Worm (Caenorhabditis elegans) whole organism, L4 larva: ENCODE results near the gene gei-13.

Experiments used
- F26F4.8 ChIP-seq: fragments of 200-800 bp; sonication (Bioruptor generic); conservative IDR thresholded peaks from 2 replicates; pipeline ENCODE4 v1.3.6; 2022; ENCODE audit warnings: missing genetic modification characterization, missing compliant biosample characterization
- F37D6.2 ChIP-seq: sonication (generic microtip); optimal IDR thresholded peaks from 2 replicates; lab custom pipeline; 2016; ENCODE audit warnings: mild to moderate bottlenecking, missing genetic modification characterization, missing compliant biosample characterization
- F49E8.2 ChIP-seq: sonication (generic microtip); optimal IDR thresholded peaks from 2 replicates; lab custom pipeline; 2016; ENCODE audit warnings: missing compliant biosample characterization, mild to moderate bottlenecking, missing genetic modification characterization, borderline replicate concordance
- aha-1 ChIP-seq: fragments of 150-350 bp; peaks from one replicate; lab custom pipeline; 2014; ENCODE audit warnings: missing biosample characterization, missing genetic modification characterization
- attf-4 ChIP-seq: sonication (generic microtip); optimal IDR thresholded peaks from 3 replicates; lab custom pipeline; 2017; ENCODE audit warnings: missing biosample characterization, missing genetic modification characterization
- ceh-20 ChIP-seq: fragments of 200-800 bp; sonication (Bioruptor generic); IDR thresholded peaks from 2 replicates; pipeline ENCODE4 v1.3.6; 2022; ENCODE audit warnings: missing genetic modification reagents, missing genetic modification characterization, missing compliant biosample characterization
- ceh-32 ChIP-seq: sonication (generic microtip); optimal IDR thresholded peaks from 2 replicates; lab custom pipeline; 2016; ENCODE audit warnings: mild to moderate bottlenecking, missing genetic modification characterization, missing compliant biosample characterization; ENCODE audit not compliant: poor library complexity
- ces-1 ChIP-seq: fragments of 150-350 bp; sonication (generic microtip); optimal IDR thresholded peaks from 4 replicates; lab custom pipeline; 2014; ENCODE audit warnings: missing biosample characterization, missing genetic modification reagents, missing genetic modification characterization
- daf-8 ChIP-seq: fragments of 200-800 bp; sonication (Bioruptor generic); IDR thresholded peaks from 2 replicates; pipeline ENCODE4 v1.3.6; 2022; ENCODE audit warnings: missing genetic modification characterization, missing compliant biosample characterization
- dpl-1 ChIP-seq: fragments of 150-350 bp; optimal IDR thresholded peaks from 2 replicates; lab custom pipeline; 2014; ENCODE audit warnings: missing biosample characterization, missing genetic modification reagents, missing genetic modification characterization
- dve-1 ChIP-seq: sonication (generic microtip); optimal IDR thresholded peaks from 2 replicates; lab custom pipeline; 2017; ENCODE audit warnings: antibody characterized with exemption, mild to moderate bottlenecking, missing genetic modification characterization, missing compliant biosample characterization; ENCODE audit not compliant: insufficient read depth
- egl-27 ChIP-seq: sonication (generic microtip); optimal IDR thresholded peaks from 3 replicates; lab custom pipeline; 2017; ENCODE audit warnings: missing biosample characterization, missing genetic modification reagents, missing genetic modification characterization
- egl-43 ChIP-seq: fragments of 200-800 bp; sonication (Bioruptor generic); IDR thresholded peaks from 2 replicates; pipeline ENCODE4 v1.3.6; 2022; ENCODE audit warnings: missing genetic modification reagents, missing genetic modification characterization, missing compliant biosample characterization
- fkh-10 ChIP-seq: fragments of 150-350 bp; optimal IDR thresholded peaks from 2 replicates; lab custom pipeline; 2014; ENCODE audit warnings: missing biosample characterization, missing genetic modification reagents, missing genetic modification characterization
- fos-1 ChIP-seq: fragments of 150-350 bp; optimal IDR thresholded peaks from 2 replicates; lab custom pipeline; 2014; ENCODE audit warnings: missing biosample characterization, missing genetic modification characterization
- gei-8 ChIP-seq: fragments of 200-800 bp; sonication (Bioruptor generic); optimal IDR thresholded peaks from 2 replicates; lab custom pipeline; 2018; ENCODE audit warnings: mild to moderate bottlenecking, missing genetic modification characterization, missing compliant biosample characterization
- hlh-30 ChIP-seq: sonication (generic microtip); optimal IDR thresholded peaks from 2 replicates; lab custom pipeline; 2017; ENCODE audit warnings: antibody characterized with exemption, mild to moderate bottlenecking, missing genetic modification characterization, missing compliant biosample characterization; ENCODE audit not compliant: insufficient read depth
- lim-7 ChIP-seq: fragments of 200-800 bp; sonication (Bioruptor generic); IDR thresholded peaks from 2 replicates; pipeline ENCODE4 v1.3.6; 2022; ENCODE audit warnings: missing genetic modification characterization, missing compliant biosample characterization
- lin-1 ChIP-seq: fragments of 200-800 bp; sonication (Bioruptor generic); IDR thresholded peaks from 2 replicates; pipeline ENCODE4 v1.3.6; 2022; ENCODE audit warnings: missing genetic modification reagents, missing genetic modification characterization, missing compliant biosample characterization
- lin-38 ChIP-seq: fragments of 200-800 bp; sonication (Bioruptor generic); IDR thresholded peaks from 2 replicates; pipeline ENCODE4 v1.3.6; 2022; ENCODE audit warnings: missing genetic modification reagents, missing genetic modification characterization, missing compliant biosample characterization
- lir-3 ChIP-seq: sonication (generic microtip); optimal IDR thresholded peaks from 2 replicates; lab custom pipeline; 2016; ENCODE audit warnings: mild to moderate bottlenecking, missing genetic modification characterization, missing compliant biosample characterization
- lsy-2 ChIP-seq, 2 experiments: fragments of 150-350 bp in 1 of 2; sonication (generic microtip) in 1 of 2; optimal IDR thresholded peaks; 2 replicates each; lab custom pipeline; 2014 to 2017; ENCODE audit warnings: missing biosample characterization in 2 of 2, missing genetic modification characterization in 2 of 2
- madf-5 ChIP-seq, 2 experiments: fragments of 200-800 bp; sonication (Bioruptor generic); IDR thresholded peaks; 2 replicates each; pipeline ENCODE4 v1.3.6; 2022; ENCODE audit warnings: missing compliant biosample characterization in 2 of 2, missing genetic modification characterization in 2 of 2
- madf-9 ChIP-seq: fragments of 200-800 bp; sonication (Bioruptor generic); conservative IDR thresholded peaks from 2 replicates; pipeline ENCODE4 v1.3.6; 2022; ENCODE audit warnings: missing genetic modification reagents, missing genetic modification characterization, missing compliant biosample characterization
- mdt-29 ChIP-seq: fragments of 200-800 bp; sonication (Bioruptor generic); IDR thresholded peaks from 2 replicates; pipeline ENCODE4 v1.3.6; 2022; ENCODE audit warnings: missing genetic modification reagents, missing genetic modification characterization, missing compliant biosample characterization
- mes-2 ChIP-seq: sonication (generic microtip); optimal IDR thresholded peaks from 2 replicates; lab custom pipeline; 2016; ENCODE audit warnings: missing genotype, mild to moderate bottlenecking, missing genetic modification characterization, missing compliant biosample characterization; ENCODE audit not compliant: poor library complexity, severe bottlenecking
- nhr-102 ChIP-seq: sonication (generic microtip); optimal IDR thresholded peaks from 2 replicates; lab custom pipeline; 2016; ENCODE audit warnings: mild to moderate bottlenecking, missing genetic modification characterization, moderate library complexity, missing compliant biosample characterization
- nhr-48 ChIP-seq: sonication (generic microtip); optimal IDR thresholded peaks from 2 replicates; lab custom pipeline; 2016; ENCODE audit warnings: mild to moderate bottlenecking, missing genetic modification characterization, missing compliant biosample characterization
- sdz-12 ChIP-seq: fragments of 200-800 bp; sonication (Bioruptor generic); optimal IDR thresholded peaks from 2 replicates; lab custom pipeline; 2018; ENCODE audit warnings: mild to moderate bottlenecking, missing genetic modification characterization, missing compliant biosample characterization
- snpc-1.2 ChIP-seq: fragments of 200-800 bp; sonication (Bioruptor generic); IDR thresholded peaks from 2 replicates; pipeline ENCODE4 v1.3.6; 2022; ENCODE audit warnings: missing genetic modification reagents, missing genetic modification characterization, missing compliant biosample characterization
- spr-3 ChIP-seq: fragments of 200-800 bp; sonication (Bioruptor generic); optimal IDR thresholded peaks from 2 replicates; lab custom pipeline; 2018; ENCODE audit warnings: mild to moderate bottlenecking, missing genetic modification characterization, missing compliant biosample characterization
- unc-130 ChIP-seq: sonication (generic microtip); optimal IDR thresholded peaks from 2 replicates; lab custom pipeline; 2016; ENCODE audit warnings: missing genetic modification reagents, missing genetic modification characterization, missing compliant biosample characterization
- unc-39 ChIP-seq: sonication (generic microtip); optimal IDR thresholded peaks from 2 replicates; lab custom pipeline; 2017; ENCODE audit warnings: missing biosample characterization, missing genetic modification characterization
- unc-62 ChIP-seq, 3 experiments: fragments of 150-350 bp in 1 of 3; sonication (generic microtip); optimal IDR thresholded peaks in 2 of 3; peaks in 1 of 3; 1 replicate in 1 of 3; 2 replicates in 2 of 3; lab custom pipeline; 2014 to 2017; ENCODE audit warnings: missing biosample characterization in 3 of 3, missing genetic modification characterization in 3 of 3, missing genetic modification reagents in 3 of 3, missing genotype in 1 of 3
- ztf-11 ChIP-seq: fragments of 150-350 bp; optimal IDR thresholded peaks from 2 replicates; lab custom pipeline; 2014; ENCODE audit warnings: missing biosample characterization, missing genetic modification characterization

The gei-13 gene

DNA sequence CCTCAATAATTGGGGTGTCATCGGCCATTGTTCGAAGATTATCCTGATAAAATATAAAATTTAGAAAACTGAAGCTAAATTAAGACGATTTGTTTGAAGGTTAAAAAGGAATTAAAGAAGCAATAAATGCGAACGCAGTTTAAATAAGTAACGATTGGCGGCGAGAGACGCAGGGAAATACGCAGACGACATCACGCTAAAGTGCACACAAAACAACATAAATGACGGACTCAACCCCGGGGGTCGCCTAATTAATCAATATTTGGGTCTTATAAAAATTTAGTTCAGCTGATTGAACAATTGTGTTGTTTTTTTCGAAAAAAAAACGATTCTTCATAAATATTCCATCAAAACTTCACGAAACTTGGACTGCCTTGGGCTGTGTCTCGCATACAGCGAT, 20.5 kb downstream of the gei-13 start, which contains the start of gene hcp-3:
TSS of gene hcp-3 (minus strand) at position 45 of the 400 bp plus-strand sequence.
- peak in 1 of 2 experiments; percentile 69 for TF ChIP-seq lsy-2 (tag; optimal IDR thresholded peaks at IDR 0.05; lab: Kevin White, UChicago)
- no peak for TF ChIP-seq nhr-48
- TF ChIP-seq lir-3 (tag; lab: Kevin White, UChicago), result no peak
- TF ChIP-seq fkh-10, result no peak
- TF ChIP-seq unc-39 (tag; lab: Kevin White, UChicago), result no peak
- peak; percentile 59 for TF ChIP-seq lin-38 (GFP tag; lab: Robert Waterston, UW)
- TF ChIP-seq hlh-30 (tag; lab: Kevin White, UChicago), result peak; percentile 38
- TF ChIP-seq lim-7 (GFP tag; lab: Robert Waterston, UW), result no peak
- TF ChIP-seq ceh-20 (GFP tag; lab: Robert Waterston, UW), result no peak
- TF ChIP-seq dpl-1 (GFP tag; lab: Kevin White, UChicago), result peak; percentile 78
- TF ChIP-seq mes-2 (tag; lab: Kevin White, UChicago), result peak; percentile 69
- no peak for TF ChIP-seq lin-1 (GFP tag; lab: Robert Waterston, UW)
- TF ChIP-seq F37D6.2 (tag; lab: Kevin White, UChicago), result no peak
- peak; percentile 34 for TF ChIP-seq dve-1 (tag; lab: Kevin White, UChicago)
- TF ChIP-seq spr-3 (GFP tag; lab: Kevin White, UChicago), result no peak
- TF ChIP-seq egl-43 (GFP tag; lab: Robert Waterston, UW), result no peak
- TF ChIP-seq fos-1 (tag; lab: Kevin White, UChicago), result no peak

DNA sequence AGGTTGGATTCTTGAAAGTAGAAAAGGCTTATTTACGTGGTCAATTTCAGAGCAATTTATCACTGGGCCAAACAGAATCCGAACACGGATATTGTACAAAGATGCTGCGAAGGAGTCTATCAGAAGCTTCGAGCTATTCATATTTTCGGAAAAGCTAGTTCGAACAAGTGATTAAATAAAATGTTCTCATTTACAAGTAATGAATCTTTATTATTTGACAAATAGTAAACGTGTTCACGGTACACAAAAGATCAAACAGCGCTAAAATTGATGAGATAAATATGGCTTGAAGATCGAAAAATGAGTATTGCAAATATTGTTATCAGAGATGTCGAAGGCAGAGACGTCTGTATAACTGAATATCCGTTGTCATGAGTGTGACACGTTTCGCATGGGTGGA, 21.8 kb downstream of the gei-13 start:
- TF ChIP-seq unc-130 (GFP tag; lab: Kevin White, UChicago) (peak; percentile 60), daf-8 (GFP tag; lab: Robert Waterston, UW) (no peak), F49E8.2 (tag; lab: Kevin White, UChicago) (peak; percentile 10), lin-38 (GFP tag; lab: Robert Waterston, UW) (peak; percentile 76), lim-7 (GFP tag; lab: Robert Waterston, UW) (0 out of 2 replicates have a peak, but pooled peaks have one; percentile 32), madf-5 (GFP tag; IDR thresholded peaks at IDR 0.05; lab: Robert Waterston, UW) (no peak), snpc-1.2 (GFP tag; lab: Robert Waterston, UW) (peak; percentile 25; the same call in 1 of the 2 replicates), egl-27 (tag; lab: Kevin White, UChicago) (no peak), aha-1 (tag; lab: Kevin White, UChicago) (peak; percentile 16)

DNA sequence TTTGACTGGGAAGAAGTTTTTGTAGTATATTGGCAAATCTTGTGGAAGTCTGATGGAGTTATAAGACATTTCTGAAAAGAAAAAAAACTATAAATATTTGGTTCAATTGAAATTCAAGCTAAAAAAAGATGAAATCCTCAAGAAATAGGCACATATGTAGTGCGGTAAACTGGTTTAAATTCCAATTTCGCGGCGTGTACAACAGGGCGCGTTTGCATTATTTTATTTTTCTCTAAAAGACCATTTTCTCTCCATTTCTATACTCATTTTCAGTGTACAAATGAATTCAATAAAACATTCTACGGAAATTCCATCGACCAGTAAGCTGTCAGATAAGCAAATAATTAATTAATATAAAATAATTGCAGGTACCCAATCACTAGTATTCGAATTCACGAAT, 22.7 kb downstream of the gei-13 start, which contains the start of the genes pri-1 and F58A4.6:
TSS of gene pri-1 (minus strand) at position 71 of the 400 bp plus-strand sequence.
TSS of gene F58A4.6 (plus strand) at position 272 of the 400 bp plus-strand sequence.
- TF ChIP-seq hlh-30 (tag; lab: Kevin White, UChicago) (peak; percentile 24), aha-1 (tag; lab: Kevin White, UChicago) (peak; percentile 20), mes-2 (tag; lab: Kevin White, UChicago) (peak; percentile 53), lin-1 (GFP tag; lab: Robert Waterston, UW) (no peak), F26F4.8 (GFP tag; lab: Robert Waterston, UW) (no peak), fos-1 (tag; lab: Kevin White, UChicago) (no peak), lsy-2 (tag; optimal IDR thresholded peaks at IDR 0.05; lab: Kevin White, UChicago) (no peak), madf-9 (GFP tag; lab: Robert Waterston, UW) (no peak), ces-1 (GFP tag; lab: Kevin White, UChicago) (no peak), lin-38 (GFP tag; lab: Robert Waterston, UW) (peak; percentile 92), dpl-1 (GFP tag; lab: Kevin White, UChicago) (peak; percentile 83), unc-62 (GFP tag; optimal IDR thresholded peaks at IDR 0.05 in 1 of 2; lab: Kevin White, UChicago) (no peak), unc-62 (tag; optimal IDR thresholded peaks at IDR 0.05; lab: Kevin White, UChicago) (no peak), ztf-11 (no peak)
- TF ChIP-seq, all 104 proteins: peak for 5

DNA sequence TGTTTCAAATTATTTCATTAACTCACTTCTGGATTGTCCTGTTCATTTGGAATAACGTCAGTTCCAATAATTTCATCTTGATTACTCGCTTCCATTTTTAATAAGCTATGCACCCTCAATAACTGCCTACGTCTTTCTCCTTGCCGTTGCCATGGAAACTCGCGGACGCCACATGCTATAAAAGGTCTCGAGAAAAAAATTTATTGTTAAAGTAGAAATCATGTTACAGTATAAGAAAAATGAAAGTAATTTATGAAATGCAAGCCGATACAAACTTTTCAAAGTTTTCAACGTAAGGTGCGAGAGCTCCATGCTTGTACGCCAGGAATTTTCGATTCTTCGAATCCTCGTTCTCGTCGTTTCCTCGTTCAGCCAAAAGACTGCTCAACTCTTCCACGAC, 24.8 kb downstream of the gei-13 start, which contains the start of gene bbs-4:
TSS of gene bbs-4 (minus strand) at position 101 of the 400 bp plus-strand sequence.
- TF ChIP-seq ceh-32 (tag; lab: Kevin White, UChicago), result no peak
- TF ChIP-seq sdz-12, result no peak
- no peak for TF ChIP-seq mdt-29 (GFP tag; lab: Robert Waterston, UW)
- TF ChIP-seq attf-4 (tag; lab: Kevin White, UChicago), result no peak
- TF ChIP-seq nhr-102 (tag; lab: Kevin White, UChicago), result no peak
- TF ChIP-seq gei-8 (GFP tag; lab: Kevin White, UChicago), result no peak
